Fruit fly (Drosophila melanogaster): ENCODE results near the gene CG42467.

The CG42467 gene

DNA sequence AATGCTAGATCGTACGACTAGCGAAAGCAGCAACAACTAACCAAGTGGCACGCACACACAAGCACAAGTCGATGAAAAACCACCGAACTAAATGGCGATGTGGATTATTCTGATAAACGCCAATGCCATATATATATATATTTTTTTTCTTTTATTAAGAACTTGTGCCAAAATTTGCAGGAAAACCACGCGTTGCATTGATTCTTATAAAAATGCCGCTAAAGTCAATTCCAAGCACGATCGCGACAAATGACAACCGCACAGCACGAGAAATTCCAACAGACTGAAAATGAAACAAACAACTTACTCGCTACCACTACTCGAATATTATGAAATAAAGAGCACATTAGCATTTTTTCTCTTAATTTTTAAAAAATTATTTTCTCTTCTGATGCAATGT is 44.4 kb upstream of the CG42467 start, which contains the start of gene for (continued):
- TF ChIP-seq seq (GFP tag; IDR thresholded peaks at IDR 0.05): no peak
- no peak for TF ChIP-seq CG6683 (GFP tag; optimal IDR thresholded peaks at IDR 0.05)
- peak; percentile 96 for TF ChIP-seq Jarid2 (GFP tag; optimal IDR thresholded peaks at IDR 0.05)
- TF ChIP-seq p53 (GFP tag; optimal IDR thresholded peaks at IDR 0.05): no peak
- TF ChIP-seq CG4360 (GFP tag; IDR thresholded peaks at IDR 0.05): peak; percentile 13; the same call in 1 of the 2 replicates
- peak; percentile 56 for TF ChIP-seq kah (GFP tag; optimal IDR thresholded peaks at IDR 0.05)
- peak; percentile 76 for TF ChIP-seq pfk (GFP tag; optimal IDR thresholded peaks at IDR 0.05)
- no peak for TF ChIP-seq scrt (GFP tag; optimal IDR thresholded peaks at IDR 0.05)
- TF ChIP-seq CG4282 (GFP tag; optimal IDR thresholded peaks at IDR 0.05): no peak
- TF ChIP-seq CG32532 (GFP tag; IDR thresholded peaks at IDR 0.05): peak; percentile 19; the same call in 1 of the 2 replicates
- no peak for TF ChIP-seq al (GFP tag; IDR thresholded peaks at IDR 0.05)
- no peak for TF ChIP-seq MESR4 (GFP tag; optimal IDR thresholded peaks at IDR 0.05)
- peak; percentile 15; the same call in 1 of the 2 replicates for TF ChIP-seq Rfx (GFP tag; IDR thresholded peaks at IDR 0.05)
- TF ChIP-seq tap (tag; optimal IDR thresholded peaks at IDR 0.05): no peak
- TF ChIP-seq CG16863 (GFP tag; optimal IDR thresholded peaks at IDR 0.05): no peak
- peak; percentile 40; the same call in 1 of the 3 replicates for TF ChIP-seq CG34422 (GFP tag; IDR thresholded peaks at IDR 0.05)
- no peak for TF ChIP-seq Hmx (GFP tag; optimal IDR thresholded peaks at IDR 0.05)
- peak; percentile 21; the same call in 1 of the 2 replicates for TF ChIP-seq bbx (GFP tag; IDR thresholded peaks at IDR 0.05; ENCODE audit: partially characterized antibody)
- peak; percentile 16 for TF ChIP-seq CG15601 (tag; optimal IDR thresholded peaks at IDR 0.05)
- peak; percentile 9; the same call in 1 of the 2 replicates for TF ChIP-seq amos (GFP tag; IDR thresholded peaks at IDR 0.05; ENCODE audit: partially characterized antibody)
- peak; percentile 50 for TF ChIP-seq Med (GFP tag)
- no peak for TF ChIP-seq CG17568 (GFP tag; optimal IDR thresholded peaks at IDR 0.05)

- TF ChIP-seq grau (tag; optimal IDR thresholded peaks at IDR 0.05): peak; percentile 49
- TF ChIP-seq Sry-δ (GFP tag; optimal IDR thresholded peaks at IDR 0.05): peak; percentile 50
- no peak for TF ChIP-seq cato (GFP tag; optimal IDR thresholded peaks at IDR 0.05; ENCODE audit: borderline replicate concordance)
- peak; percentile 48 for TF ChIP-seq CG18599 (GFP tag; optimal IDR thresholded peaks at IDR 0.05)
- no peak for TF ChIP-seq HLH4C (GFP tag; IDR thresholded peaks at IDR 0.05; ENCODE audit: partially characterized antibody)
- peak; percentile 8 for TF ChIP-seq Asciz (GFP tag; optimal IDR thresholded peaks at IDR 0.05)
- no peak for TF ChIP-seq TFAM (GFP tag; optimal IDR thresholded peaks at IDR 0.05)
- TF ChIP-seq inv (GFP tag; IDR thresholded peaks at IDR 0.05; ENCODE audit: partially characterized antibody): no peak; the same call in 1 of the 2 replicates
- TF ChIP-seq Awh (GFP tag; IDR thresholded peaks at IDR 0.05): no peak
- peak; percentile 67 for TF ChIP-seq CG32772 (GFP tag; IDR thresholded peaks at IDR 0.05)
- TF ChIP-seq CG34376 (GFP tag; optimal IDR thresholded peaks at IDR 0.05): peak; percentile 7
- TF ChIP-seq Blimp-1 (GFP tag; optimal IDR thresholded peaks at IDR 0.05): peak; percentile 55
- TF ChIP-seq seq (GFP tag; IDR thresholded peaks at IDR 0.05): peak; percentile 73; the same call in 1 of the 2 replicates
- peak; percentile 5 for TF ChIP-seq Deaf1 (tag; optimal IDR thresholded peaks at IDR 0.05)
- TF ChIP-seq lab (GFP tag; optimal IDR thresholded peaks at IDR 0.05): peak; percentile 65
- TF ChIP-seq en (GFP tag; optimal IDR thresholded peaks at IDR 0.05): no peak
- TF ChIP-seq CG7963 (GFP tag; IDR thresholded peaks at IDR 0.05; ENCODE audit: partially characterized antibody): no peak
- TF ChIP-seq H2.0 (GFP tag; IDR thresholded peaks at IDR 0.05): no peak
- TF ChIP-seq p53 (GFP tag; optimal IDR thresholded peaks at IDR 0.05): peak; percentile 51
- TF ChIP-seq CG8765 (GFP tag; IDR thresholded peaks at IDR 0.05): no peak
- no peak for TF ChIP-seq CG7372 (GFP tag; IDR thresholded peaks at IDR 0.05)
- TF ChIP-seq eyg (GFP tag; optimal IDR thresholded peaks at IDR 0.05): no peak
- TF ChIP-seq stc (GFP tag; IDR thresholded peaks at IDR 0.05): 0 out of 2 replicates have a peak, but pooled peaks have one; percentile 17
- TF ChIP-seq CG15269 (tag; optimal IDR thresholded peaks at IDR 0.05): no peak
- TF ChIP-seq CG17829 (tag; optimal IDR thresholded peaks at IDR 0.05): peak; percentile 81
- no peak for TF ChIP-seq Sry-β (GFP tag; optimal IDR thresholded peaks at IDR 0.05)
- peak in 1 of 2 experiments; percentile 19 for TF ChIP-seq Hr51 (GFP tag; optimal IDR thresholded peaks at IDR 0.05)
Observed at dm6 chr2L:3657349-3658142, 43.5 kb upstream of the CG42467 start.

Measured in whole organism, embryonic.